Fruit fly (Drosophila melanogaster): ENCODE results near the gene sty.

The sty gene

dm6 chr3L:3394854-3395723 is 29.6 kb downstream of the sty start (continued):
- peak; percentile 53 for TF ChIP-seq slou (GFP tag; optimal IDR thresholded peaks at IDR 0.05)
- TF ChIP-seq CG4328 (GFP tag; optimal IDR thresholded peaks at IDR 0.05), result peak; percentile 32
- peak; percentile 92 for TF ChIP-seq lbe (GFP tag; optimal IDR thresholded peaks at IDR 0.05)
- TF ChIP-seq CG11695 (GFP tag; IDR thresholded peaks at IDR 0.05), result peak; percentile 66
- peak; percentile 84 for TF ChIP-seq row (GFP tag; IDR thresholded peaks at IDR 0.05)
- TF ChIP-seq CG13624 (GFP tag; optimal IDR thresholded peaks at IDR 0.05), result peak; percentile 72
- peak; percentile 57; the same call in 1 of the 2 replicates for TF ChIP-seq klu (GFP tag; IDR thresholded peaks at IDR 0.05)
- TF ChIP-seq Poxn (GFP tag; IDR thresholded peaks at IDR 0.05), result no peak
- TF ChIP-seq CG12744 (GFP tag; optimal IDR thresholded peaks at IDR 0.05), result peak; percentile 76
- peak; percentile 77 for TF ChIP-seq Sox100B (GFP tag; optimal IDR thresholded peaks at IDR 0.05)
- peak; percentile 95 for TF ChIP-seq CG15601 (tag; optimal IDR thresholded peaks at IDR 0.05)
- peak; percentile 40 for TF ChIP-seq lab (GFP tag; optimal IDR thresholded peaks at IDR 0.05)
- TF ChIP-seq zen (tag; optimal IDR thresholded peaks at IDR 0.05), result peak; percentile 93
- TF ChIP-seq Fer3 (tag; optimal IDR thresholded peaks at IDR 0.05), result peak; percentile 30
- no peak for TF ChIP-seq Trl (optimal IDR thresholded peaks at IDR 0.05)
- peak; percentile 88 for TF ChIP-seq Trl (GFP tag; optimal IDR thresholded peaks at IDR 0.05)
- peak; percentile 82 for TF ChIP-seq CG14050 (GFP tag; IDR thresholded peaks at IDR 0.05)
- TF ChIP-seq CG6813 (GFP tag; optimal IDR thresholded peaks at IDR 0.05), result peak; percentile 75
- peak; percentile 73 for TF ChIP-seq MTF-1 (GFP tag; optimal IDR thresholded peaks at IDR 0.05; ENCODE audit: borderline replicate concordance)
- TF ChIP-seq Ada2b (GFP tag; IDR thresholded peaks at IDR 0.05), result peak; percentile 85
- no peak for TF ChIP-seq inv (GFP tag; IDR thresholded peaks at IDR 0.05; ENCODE audit: partially characterized antibody)
- peak; percentile 30 for TF ChIP-seq Ravus (GFP tag; IDR thresholded peaks at IDR 0.05)
- no peak for TF ChIP-seq CG16779 (GFP tag; IDR thresholded peaks at IDR 0.05)
- peak; percentile 93 for TF ChIP-seq CG13775 (GFP tag; optimal IDR thresholded peaks at IDR 0.05)
- TF ChIP-seq bigmax (GFP tag; optimal IDR thresholded peaks at IDR 0.05), result no peak
- peak; percentile 82 for TF ChIP-seq trh (GFP tag; optimal IDR thresholded peaks at IDR 0.05)
- peak; percentile 87 for TF ChIP-seq CG14441 (GFP tag; IDR thresholded peaks at IDR 0.05)
- peak in 1 of 2 experiments; percentile 86 for TF ChIP-seq Eip74EF (GFP tag; optimal IDR thresholded peaks at IDR 0.05)
- TF ChIP-seq ems (GFP tag; optimal IDR thresholded peaks at IDR 0.05), result peak; percentile 81
- TF ChIP-seq Camta (GFP tag; optimal IDR thresholded peaks at IDR 0.05), result peak; percentile 94
- TF ChIP-seq Tbp (GFP tag; optimal IDR thresholded peaks at IDR 0.05), result no peak
- no peak for TF ChIP-seq BEAF-32 (GFP tag; optimal IDR thresholded peaks at IDR 0.05)
- TF ChIP-seq CG17802 (tag; optimal IDR thresholded peaks at IDR 0.05), result peak; percentile 83
- peak; percentile 85 for TF ChIP-seq jigr1 (GFP tag; IDR thresholded peaks at IDR 0.05)
- TF ChIP-seq CG2120 (GFP tag; optimal IDR thresholded peaks at IDR 0.05), result no peak
- peak; percentile 94 for TF ChIP-seq CG14710 (tag; optimal IDR thresholded peaks at IDR 0.05)
- peak; percentile 84 for TF ChIP-seq her (GFP tag; optimal IDR thresholded peaks at IDR 0.05)
- TF ChIP-seq ind (GFP tag; optimal IDR thresholded peaks at IDR 0.05), result peak; percentile 73
- TF ChIP-seq onecut (GFP tag; IDR thresholded peaks at IDR 0.05), result peak; percentile 74
- peak; percentile 47 for TF ChIP-seq CG10274 (GFP tag; optimal IDR thresholded peaks at IDR 0.05)
- TF ChIP-seq mirr (GFP tag; optimal IDR thresholded peaks at IDR 0.05), result no peak
- peak; percentile 43; the same call in 1 of the 2 replicates for TF ChIP-seq wdn (GFP tag; IDR thresholded peaks at IDR 0.05)
- peak; percentile 48 for TF ChIP-seq Jarid2 (GFP tag; optimal IDR thresholded peaks at IDR 0.05)
- peak; percentile 63 for TF ChIP-seq nerfin-1 (tag; optimal IDR thresholded peaks at IDR 0.05)
- TF ChIP-seq Sin3A (optimal IDR thresholded peaks at IDR 0.05), result no peak
- TF ChIP-seq CG5180 (GFP tag; optimal IDR thresholded peaks at IDR 0.05), result peak; percentile 16
- TF ChIP-seq Nf-YC (tag; optimal IDR thresholded peaks at IDR 0.05), result no peak
- peak; percentile 93 for TF ChIP-seq Hr3 (GFP tag; optimal IDR thresholded peaks at IDR 0.05)
- TF ChIP-seq Atf6 (GFP tag; IDR thresholded peaks at IDR 0.05), result no peak; the same call in 1 of the 2 replicates
